Worm (Caenorhabditis elegans): ENCODE results near the gene F48G7.13.

- no peak for TF ChIP-seq pha-4 (tag; optimal IDR thresholded peaks at IDR 0.05)
- no peak for TF ChIP-seq zag-1 (tag; optimal IDR thresholded peaks at IDR 0.05)
- no peak for TF ChIP-seq ztf-4 (tag; optimal IDR thresholded peaks at IDR 0.05)
- TF ChIP-seq pqm-1 (tag; optimal IDR thresholded peaks at IDR 0.05): no peak
- no peak for TF ChIP-seq nhr-76 (tag; optimal IDR thresholded peaks at IDR 0.05)
- TF ChIP-seq elt-1 (tag; optimal IDR thresholded peaks at IDR 0.05): no peak
- TF ChIP-seq nhr-28 (tag; optimal IDR thresholded peaks at IDR 0.05): no peak
- no peak for TF ChIP-seq nhr-25 (tag; optimal IDR thresholded peaks at IDR 0.05)
Observed at ce11 chrV:636281-636680, 20.9 kb downstream of the F48G7.13 start, which contains the start of gene pals-31.
